Worm (Caenorhabditis elegans): Measurements from ENCODE around the gene F46E10.2.

DNA sequence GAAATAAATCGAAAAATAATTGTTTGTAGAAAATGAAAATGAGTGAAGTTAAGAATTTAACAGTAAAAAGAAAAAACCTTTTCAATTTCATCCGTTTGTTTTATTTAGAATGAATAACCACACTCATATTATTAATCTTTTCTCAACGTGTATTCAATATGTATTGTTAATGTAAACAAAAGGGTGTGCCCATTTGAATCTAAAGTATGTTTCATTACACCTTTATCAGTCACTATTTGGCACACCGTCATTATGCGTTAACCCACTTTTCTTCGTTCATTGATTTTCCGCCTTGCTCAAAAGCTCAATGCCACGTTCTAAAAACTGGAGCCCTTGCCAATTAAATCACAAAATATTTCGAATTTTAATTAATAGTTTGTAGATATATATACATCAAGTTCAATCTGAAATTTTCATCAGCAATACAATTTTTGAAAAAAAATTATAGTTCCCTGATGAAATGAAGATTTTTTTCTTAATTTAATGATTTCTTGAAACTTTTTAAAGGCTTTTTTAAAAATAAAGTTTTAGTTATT, 45.7 kb downstream of the F46E10.2 start, which contains the start of gene K04A8.1:
- TF ChIP-seq him-1 (tag; optimal IDR thresholded peaks at IDR 0.05) (no peak), W03F9.2 (tag; optimal IDR thresholded peaks at IDR 0.05) (no peak), dao-5 (tag; optimal IDR thresholded peaks at IDR 0.05) (no peak)
